Worm (Caenorhabditis elegans) whole organism, L3 larva: ENCODE results near the gene Y50E8A.12.

Experiments used
- ZK546.5 ChIP-seq: sonication (generic microtip); optimal IDR thresholded peaks from 2 replicates; lab custom pipeline; 2017; ENCODE audit warnings: missing biosample characterization, missing genetic modification characterization
- aly-2 ChIP-seq: fragments of 150-350 bp; optimal IDR thresholded peaks from 2 replicates; lab custom pipeline; 2014; ENCODE audit warnings: missing biosample characterization, missing genetic modification characterization
- ama-1 ChIP-seq: fragments of 150-350 bp; optimal IDR thresholded peaks from 2 replicates; lab custom pipeline; 2018
- ceh-16 ChIP-seq: sonication (generic microtip); optimal IDR thresholded peaks from 2 replicates; lab custom pipeline; 2017; ENCODE audit warnings: missing biosample characterization, missing genetic modification characterization
- ceh-9 ChIP-seq: sonication (generic microtip); optimal IDR thresholded peaks from 2 replicates; lab custom pipeline; 2018; ENCODE audit warnings: missing biosample characterization, missing genetic modification characterization
- daf-12 ChIP-seq: fragments of 150-350 bp; optimal IDR thresholded peaks from 2 replicates; lab custom pipeline; 2014; ENCODE audit warnings: missing biosample characterization, missing genetic modification reagents, missing genetic modification characterization
- egl-5 ChIP-seq: fragments of 150-350 bp; optimal IDR thresholded peaks from 2 replicates; lab custom pipeline; 2017; ENCODE audit warnings: missing biosample characterization, missing genetic modification reagents, missing genetic modification characterization, inconsistent platforms
- elt-1 ChIP-seq: fragments of 150-350 bp; optimal IDR thresholded peaks from 2 replicates; lab custom pipeline; 2014; ENCODE audit warnings: missing biosample characterization, missing genetic modification characterization
- elt-2 ChIP-seq: sonication (generic microtip); optimal IDR thresholded peaks from 2 replicates; lab custom pipeline; 2016; ENCODE audit warnings: missing genetic modification reagents, mild to moderate bottlenecking, missing genetic modification characterization, missing compliant biosample characterization
- elt-3 ChIP-seq, 3 experiments: fragments of 150-350 bp in 1 of 3; sonication (generic microtip) in 2 of 3; optimal IDR thresholded peaks; 2 replicates in 2 of 3; 4 replicates in 1 of 3; lab custom pipeline; 2014 to 2017; ENCODE audit warnings: missing biosample characterization in 3 of 3, missing genetic modification characterization in 3 of 3
- eor-1 ChIP-seq, 2 experiments: fragments of 150-350 bp; optimal IDR thresholded peaks; 2 replicates each; lab custom pipeline; 2014 to 2018; ENCODE audit warnings: missing biosample characterization in 2 of 2, missing genetic modification characterization in 2 of 2
- fkh-10 ChIP-seq: sonication (generic microtip); optimal IDR thresholded peaks from 2 replicates; lab custom pipeline; 2017; ENCODE audit warnings: missing biosample characterization, missing genetic modification reagents, missing genetic modification characterization
- fkh-2 ChIP-seq: fragments of 150-350 bp; optimal IDR thresholded peaks from 2 replicates; lab custom pipeline; 2014; ENCODE audit warnings: missing biosample characterization, missing genetic modification reagents, missing genetic modification characterization
- fos-1 ChIP-seq: fragments of 150-350 bp; optimal IDR thresholded peaks from 2 replicates; lab custom pipeline; 2014; ENCODE audit warnings: missing biosample characterization, missing genetic modification characterization
- hmg-11 ChIP-seq: sonication (generic microtip); optimal IDR thresholded peaks from 2 replicates; lab custom pipeline; 2016; ENCODE audit warnings: missing genetic modification characterization, missing compliant biosample characterization
- jun-1 ChIP-seq: fragments of 150-350 bp; optimal IDR thresholded peaks from 2 replicates; lab custom pipeline; 2014; ENCODE audit warnings: missing biosample characterization, missing genetic modification reagents, missing genetic modification characterization
- lin-15B ChIP-seq: fragments of 150-350 bp; optimal IDR thresholded peaks from 2 replicates; lab custom pipeline; 2014; ENCODE audit warnings: missing biosample characterization, missing genetic modification characterization
- lin-39 ChIP-seq: fragments of 150-350 bp; optimal IDR thresholded peaks from 2 replicates; lab custom pipeline; 2018; ENCODE audit warnings: missing biosample characterization, missing genetic modification reagents, missing genetic modification characterization
- lsy-12 ChIP-seq: sonication (generic microtip); optimal IDR thresholded peaks from 2 replicates; lab custom pipeline; 2016; ENCODE audit warnings: mild to moderate bottlenecking, missing genetic modification characterization, missing compliant biosample characterization
- mdl-1 ChIP-seq: fragments of 150-350 bp; optimal IDR thresholded peaks from 2 replicates; lab custom pipeline; 2014; ENCODE audit warnings: missing biosample characterization, missing genetic modification characterization
- nfya-1 ChIP-seq: sonication (generic microtip); optimal IDR thresholded peaks from 2 replicates; lab custom pipeline; 2017; ENCODE audit warnings: missing genetic modification characterization, mild to moderate bottlenecking, missing compliant biosample characterization, antibody characterized with exemption, moderate library complexity; ENCODE audit not compliant: insufficient read depth
- nhr-23 ChIP-seq: fragments of 150-350 bp; optimal IDR thresholded peaks from 2 replicates; lab custom pipeline; 2014; ENCODE audit warnings: missing biosample characterization, missing genetic modification reagents, missing genetic modification characterization
- nhr-237 ChIP-seq: fragments of 150-350 bp; optimal IDR thresholded peaks from 2 replicates; lab custom pipeline; 2014; ENCODE audit warnings: missing biosample characterization, missing genetic modification characterization
- nhr-25 ChIP-seq: sonication (generic microtip); optimal IDR thresholded peaks from 2 replicates; lab custom pipeline; 2017; ENCODE audit warnings: missing biosample characterization, missing genetic modification characterization
- nhr-43 ChIP-seq: sonication (generic microtip); optimal IDR thresholded peaks from 2 replicates; lab custom pipeline; 2016; ENCODE audit warnings: mild to moderate bottlenecking, missing genetic modification characterization, missing compliant biosample characterization; ENCODE audit not compliant: poor library complexity, severe bottlenecking
- nhr-77 ChIP-seq: fragments of 150-350 bp; optimal IDR thresholded peaks from 2 replicates; lab custom pipeline; 2014; ENCODE audit warnings: missing biosample characterization, missing genetic modification characterization
- pha-4 ChIP-seq: fragments of 150-350 bp; optimal IDR thresholded peaks from 2 replicates; lab custom pipeline; 2014; ENCODE audit warnings: missing biosample characterization, missing genetic modification reagents, missing genetic modification characterization
- pqm-1 ChIP-seq: fragments of 150-350 bp; optimal IDR thresholded peaks from 2 replicates; lab custom pipeline; 2017; ENCODE audit warnings: missing biosample characterization, missing genetic modification characterization, inconsistent platforms
- sea-2 ChIP-seq: fragments of 150-350 bp; sonication (generic microtip); optimal IDR thresholded peaks from 4 replicates; lab custom pipeline; 2014; ENCODE audit warnings: missing biosample characterization, missing genetic modification reagents, missing genetic modification characterization
- skn-1 ChIP-seq: fragments of 150-350 bp; optimal IDR thresholded peaks from 2 replicates; lab custom pipeline; 2014; ENCODE audit warnings: missing biosample characterization, missing genetic modification characterization
- snpc-4 ChIP-seq: fragments of 150-350 bp; optimal IDR thresholded peaks from 2 replicates; lab custom pipeline; 2014; ENCODE audit warnings: missing biosample characterization, missing genetic modification characterization
- tbx-2 ChIP-seq: sonication (generic microtip); optimal IDR thresholded peaks from 2 replicates; lab custom pipeline; 2016; ENCODE audit warnings: mild to moderate bottlenecking, missing genetic modification characterization, missing compliant biosample characterization
- unc-39 ChIP-seq: sonication (generic microtip); optimal IDR thresholded peaks from 4 replicates; lab custom pipeline; 2017; ENCODE audit warnings: missing biosample characterization, missing genetic modification characterization
- ztf-11 ChIP-seq: fragments of 150-350 bp; optimal IDR thresholded peaks from 2 replicates; lab custom pipeline; 2014; ENCODE audit warnings: missing biosample characterization, missing genetic modification characterization

Y50E8A.12 gene

ce11 chrV:14781130-14781529 lies 2.9 kb downstream of the Y50E8A.12 start, which contains the start of gene Y50E8A.11:
Gene Y50E8A.11, plus strand, starts transcription at chrV:14781430.
- TF ChIP-seq daf-12 (tag; lab: Kevin White, UChicago), result no peak
- TF ChIP-seq skn-1 (tag; lab: Kevin White, UChicago), result no peak
- no peak for TF ChIP-seq aly-2

ce11 chrV:14779644-14780043 lies 4.4 kb downstream of the Y50E8A.12 start, which contains the start of the genes scrm-7 and Y50E8A.10:
Gene scrm-7, minus strand, starts transcription at chrV:14779744.
Gene Y50E8A.10, plus strand, starts transcription at chrV:14779996.
- TF ChIP-seq ZK546.5 (tag; lab: Kevin White, UChicago) (no peak), mdl-1 (tag; lab: Kevin White, UChicago) (no peak), hmg-11 (tag; lab: Kevin White, UChicago) (no peak), tbx-2 (tag; lab: Kevin White, UChicago) (no peak), lsy-12 (tag; lab: Kevin White, UChicago) (no peak), sea-2 (no peak), fkh-10 (GFP tag; lab: Kevin White, UChicago) (no peak), nfya-1 (tag; lab: Kevin White, UChicago) (no peak), aly-2 (no peak), nhr-25 (tag; lab: Kevin White, UChicago) (no peak), ztf-11 (tag; lab: Kevin White, UChicago) (no peak), lin-39 (no peak), ama-1 (lab: Kevin White, UChicago) (no peak), daf-12 (tag; lab: Kevin White, UChicago) (no peak), nhr-43 (no peak), ceh-16 (no peak), nhr-77 (tag; lab: Kevin White, UChicago) (no peak), ceh-9 (tag; lab: Kevin White, UChicago) (no peak), fos-1 (tag; lab: Kevin White, UChicago) (no peak)

- TF ChIP-seq jun-1 (peak; percentile 25), lin-15B (peak; percentile 4), nhr-23 (tag; lab: Kevin White, UChicago) (peak; percentile 28), snpc-4 (tag; lab: Kevin White, UChicago) (peak; percentile 33), elt-2 (tag; lab: Kevin White, UChicago) (peak; percentile 54), elt-3 (tag; optimal IDR thresholded peaks at IDR 0.05; lab: Kevin White, UChicago) (no peak), pqm-1 (tag; lab: Kevin White, UChicago) (peak; percentile 4), nhr-25 (tag; lab: Kevin White, UChicago) (no peak), skn-1 (tag; lab: Kevin White, UChicago) (peak; percentile 15)
These were observed 11.0 kb downstream of the Y50E8A.12 start, which contains the start of gene haf-7 for ce11 chrV:14773048-14773447. Gene haf-7, plus strand, starts transcription at chrV:14773258.

ce11 chrV:14763582-14763981 lies 20.4 kb downstream of the Y50E8A.12 start:
- TF ChIP-seq nhr-23 (tag; lab: Kevin White, UChicago), result no peak
- TF ChIP-seq, all 47 proteins: peak for 0

ce11 chrV:14762563-14762962 lies 21.4 kb downstream of the Y50E8A.12 start:
- no peak for TF ChIP-seq nhr-77 (tag; lab: Kevin White, UChicago)
- no peak for TF ChIP-seq ceh-16
- TF ChIP-seq nhr-25 (tag; lab: Kevin White, UChicago), result no peak
- no peak for TF ChIP-seq egl-5 (tag; lab: Kevin White, UChicago)
- no peak for TF ChIP-seq pha-4 (tag; lab: Kevin White, UChicago)
- TF ChIP-seq elt-1 (tag; lab: Kevin White, UChicago), result no peak
- no peak for TF ChIP-seq ceh-9 (tag; lab: Kevin White, UChicago)
- no peak for TF ChIP-seq hmg-11 (tag; lab: Kevin White, UChicago)
- no peak for TF ChIP-seq fkh-2 (tag; lab: Kevin White, UChicago)
- no peak for TF ChIP-seq eor-1 (tag; optimal IDR thresholded peaks at IDR 0.05; lab: Kevin White, UChicago)
- TF ChIP-seq unc-39 (tag; lab: Kevin White, UChicago), result no peak
- TF ChIP-seq fos-1 (tag; lab: Kevin White, UChicago), result no peak
- no peak for TF ChIP-seq nhr-237 (tag; lab: Kevin White, UChicago)
